Fruit fly (Drosophila melanogaster) whole organism, wandering third instar larva: ENCODE measurements around the gene CG6951.

ENCODE experiments used
- Abd-B ChIP-seq: fragments of >200 bp; optimal IDR thresholded peaks from 2 replicates; lab custom pipeline; 2017; ENCODE audit warnings: missing biosample characterization, missing genetic modification characterization
- CG32264 ChIP-seq: fragments of 200-800 bp; sonication (Bioruptor generic); optimal IDR thresholded peaks from 2 replicates; lab custom pipeline; 2016; ENCODE audit warnings: missing biosample characterization, missing genetic modification characterization
- CG9705 ChIP-seq: fragments of 200-800 bp; sonication (Bioruptor generic); optimal IDR thresholded peaks from 2 replicates; lab custom pipeline; 2018; ENCODE audit warnings: missing biosample characterization, mild to moderate bottlenecking, missing genetic modification characterization
- CrebA ChIP-seq: fragments of 200-800 bp; sonication (Bioruptor generic); optimal IDR thresholded peaks from 2 replicates; lab custom pipeline; 2016; ENCODE audit warnings: missing biosample characterization, mild to moderate bottlenecking, missing genetic modification characterization, borderline replicate concordance
- Dfd ChIP-seq: fragments of >200 bp; optimal IDR thresholded peaks from 2 replicates; lab custom pipeline; 2017; ENCODE audit warnings: missing biosample characterization, missing genetic modification characterization
- Dif ChIP-seq: fragments of 200-275, 200-300 bp; sonication (Bioruptor generic); optimal IDR thresholded peaks from 2 replicates; lab custom pipeline; 2018; ENCODE audit warnings: missing biosample characterization, missing genetic modification characterization; ENCODE audit not compliant: partially characterized antibody
- GATAd ChIP-seq: sonication (Bioruptor generic); optimal IDR thresholded peaks from 2 replicates; lab custom pipeline; 2016; ENCODE audit warnings: missing biosample characterization, missing genetic modification characterization
- HLH106 ChIP-seq: fragments of 200-800 bp; optimal IDR thresholded peaks from 3 replicates; lab custom pipeline; 2019; ENCODE audit warnings: missing biosample characterization, mild to moderate bottlenecking, missing genetic modification characterization, moderate library complexity
- Hnf4 ChIP-seq: fragments of 200-800 bp; sonication (Bioruptor generic); optimal IDR thresholded peaks from 2 replicates; lab custom pipeline; 2016; ENCODE audit warnings: missing biosample characterization, mild to moderate bottlenecking, missing genetic modification characterization
- Hr78 ChIP-seq: fragments of >200 bp; optimal IDR thresholded peaks from 2 replicates; lab custom pipeline; 2017; ENCODE audit warnings: missing biosample characterization, missing genetic modification characterization
- Hr83 ChIP-seq: fragments of 200-300 bp; sonication (Bioruptor generic); optimal IDR thresholded peaks from 2 replicates; lab custom pipeline; 2016; ENCODE audit warnings: missing biosample characterization, mild to moderate bottlenecking, missing genetic modification characterization, moderate library complexity; ENCODE audit not compliant: poor library complexity, severe bottlenecking
- Jra ChIP-seq: sonication (Bioruptor generic); optimal IDR thresholded peaks from 2 replicates; lab custom pipeline; 2016; ENCODE audit warnings: missing biosample characterization, missing genetic modification characterization
- Mio ChIP-seq: sonication (Bioruptor generic); optimal IDR thresholded peaks from 2 replicates; lab custom pipeline; 2016; ENCODE audit warnings: missing biosample characterization, missing genetic modification characterization
- Myc ChIP-seq: fragments of >200 bp; optimal IDR thresholded peaks from 2 replicates; lab custom pipeline; 2017
- N ChIP-seq: fragments of >200 bp; optimal IDR thresholded peaks from 2 replicates; lab custom pipeline; 2018; ENCODE audit warnings: missing biosample characterization, missing external identifiers, missing genetic modification characterization
- OdsH ChIP-seq: fragments of 200-800 bp; sonication (Bioruptor generic); optimal IDR thresholded peaks from 2 replicates; lab custom pipeline; 2016; ENCODE audit warnings: missing biosample characterization, mild to moderate bottlenecking, missing genetic modification characterization
- Rel ChIP-seq, 2 experiments: fragments of 200-800 bp; sonication (Bioruptor generic) in 1 of 2; optimal IDR thresholded peaks; 2 replicates in 1 of 2; 3 replicates in 1 of 2; lab custom pipeline; 2016 to 2019; ENCODE audit warnings: mild to moderate bottlenecking in 2 of 2, missing biosample characterization in 2 of 2, missing genetic modification characterization in 2 of 2, moderate library complexity in 1 of 2
- Sp1 ChIP-seq: fragments of 200-800 bp; sonication (Bioruptor generic); optimal IDR thresholded peaks from 3 replicates; lab custom pipeline; 2019; ENCODE audit warnings: missing biosample characterization, mild to moderate bottlenecking, missing genetic modification characterization, moderate library complexity
- Vsx2 ChIP-seq: fragments of 200-300, 225-300 bp; sonication (Bioruptor generic); optimal IDR thresholded peaks from 2 replicates; lab custom pipeline; 2018; ENCODE audit warnings: missing biosample characterization, missing genetic modification characterization; ENCODE audit not compliant: partially characterized antibody
- br ChIP-seq: fragments of 200-800 bp; sonication (Bioruptor generic); optimal IDR thresholded peaks from 2 replicates; lab custom pipeline; 2016; ENCODE audit warnings: missing biosample characterization, missing genetic modification characterization
- brk ChIP-seq: fragments of 200-800 bp; sonication (Bioruptor generic); optimal IDR thresholded peaks from 2 replicates; lab custom pipeline; 2016; ENCODE audit warnings: missing biosample characterization, mild to moderate bottlenecking, missing genetic modification characterization
- dl ChIP-seq, 2 experiments: fragments of 175-275, 200-275 bp in 1 of 2; fragments of 200-275 bp in 1 of 2; sonication (Bioruptor generic); optimal IDR thresholded peaks; lab custom pipeline; 2018; ENCODE audit warnings: mild to moderate bottlenecking in 2 of 2, missing biosample characterization in 2 of 2, missing genetic modification characterization in 2 of 2, moderate library complexity in 2 of 2; ENCODE audit not compliant: partially characterized antibody in 2 of 2, insufficient read depth in 1 of 2
- dmrt93B ChIP-seq: fragments of 200-800 bp; sonication (Bioruptor generic); optimal IDR thresholded peaks from 2 replicates; lab custom pipeline; 2018; ENCODE audit warnings: missing biosample characterization, mild to moderate bottlenecking, missing genetic modification characterization
- dsf ChIP-seq: sonication (Bioruptor generic); optimal IDR thresholded peaks from 2 replicates; lab custom pipeline; 2016; ENCODE audit warnings: missing biosample characterization, missing genetic modification characterization, borderline replicate concordance
- ey ChIP-seq: fragments of 200-800 bp; sonication (Bioruptor generic); optimal IDR thresholded peaks from 2 replicates; lab custom pipeline; 2016; ENCODE audit warnings: missing biosample characterization, missing genetic modification characterization
- foxo ChIP-seq, 2 experiments: fragments of 200-800 bp; sonication (Bioruptor generic); optimal IDR thresholded peaks; 2 replicates in 1 of 2; 3 replicates in 1 of 2; lab custom pipeline; 2016 to 2017; ENCODE audit warnings: missing biosample characterization in 2 of 2, missing genetic modification characterization in 2 of 2
- fru ChIP-seq: fragments of 200-800 bp; sonication (Bioruptor generic); optimal IDR thresholded peaks from 3 replicates; lab custom pipeline; 2016; ENCODE audit warnings: missing biosample characterization, mild to moderate bottlenecking, missing genetic modification characterization
- h ChIP-seq: fragments of 200-800 bp; sonication (Bioruptor generic); optimal IDR thresholded peaks from 3 replicates; lab custom pipeline; 2016; ENCODE audit warnings: missing biosample characterization, mild to moderate bottlenecking, missing genetic modification characterization
- jim ChIP-seq: fragments of 175-275, 200-325 bp; sonication (Bioruptor generic); optimal IDR thresholded peaks from 2 replicates; lab custom pipeline; 2016; ENCODE audit warnings: missing biosample characterization, mild to moderate bottlenecking, missing genetic modification characterization
- lola ChIP-seq: fragments of >200 bp; optimal IDR thresholded peaks from 2 replicates; lab custom pipeline; 2017; ENCODE audit warnings: missing biosample characterization, missing genetic modification characterization
- pan ChIP-seq: fragments of >200 bp; optimal IDR thresholded peaks from 2 replicates; lab custom pipeline; 2017
- psq ChIP-seq: fragments of 200-800 bp; sonication (Bioruptor generic); optimal IDR thresholded peaks from 3 replicates; lab custom pipeline; 2017; ENCODE audit warnings: missing biosample characterization, mild to moderate bottlenecking, missing genetic modification characterization, moderate library complexity
- rgr ChIP-seq: fragments of 200-800 bp; sonication (Bioruptor generic); optimal IDR thresholded peaks from 3 replicates; lab custom pipeline; 2016; ENCODE audit warnings: missing biosample characterization, mild to moderate bottlenecking, missing genetic modification characterization
- sage ChIP-seq: fragments of 200-800 bp; sonication (Bioruptor generic); optimal IDR thresholded peaks from 2 replicates; lab custom pipeline; 2016; ENCODE audit warnings: missing biosample characterization, mild to moderate bottlenecking, missing genetic modification characterization
- sv ChIP-seq: fragments of 200-800 bp; sonication (Bioruptor generic); optimal IDR thresholded peaks from 3 replicates; lab custom pipeline; 2016; ENCODE audit warnings: missing biosample characterization, missing genetic modification characterization
- tai ChIP-seq: sonication (Bioruptor generic); optimal IDR thresholded peaks from 2 replicates; lab custom pipeline; 2016; ENCODE audit warnings: missing biosample characterization, missing genetic modification characterization
- usp ChIP-seq: fragments of >200 bp; optimal IDR thresholded peaks from 2 replicates; lab custom pipeline; 2017; ENCODE audit warnings: missing biosample characterization, missing genetic modification characterization
- woc ChIP-seq: sonication (Bioruptor generic); optimal IDR thresholded peaks from 2 replicates; lab custom pipeline; 2016; ENCODE audit warnings: missing biosample characterization, mild to moderate bottlenecking, missing genetic modification characterization

The CG6951 gene

dm6 chr3L:20241987-20242982, 1.2 kb downstream of the CG6951 start:
- peak; percentile 46 for TF ChIP-seq Hr83
- no peak for TF ChIP-seq jim (GFP tag; lab: Kevin White, UChicago)
- no peak for TF ChIP-seq Dfd (GFP tag; lab: Kevin White, UChicago)
- no peak for TF ChIP-seq CG32264
- TF ChIP-seq usp, result no peak
- no peak for TF ChIP-seq GATAd (GFP tag; lab: Kevin White, UChicago)
- TF ChIP-seq fru (GFP tag; lab: Kevin White, UChicago), result peak; percentile 36
- TF ChIP-seq sage (GFP tag; lab: Kevin White, UChicago), result peak; percentile 6
- TF ChIP-seq Myc (lab: Kevin White, UChicago), result no peak
- no peak for TF ChIP-seq br (GFP tag; lab: Kevin White, UChicago)
- TF ChIP-seq Hr78 (GFP tag; lab: Kevin White, UChicago), result no peak
- no peak for TF ChIP-seq Jra
- TF ChIP-seq CG9705, result peak; percentile 26
- no peak for TF ChIP-seq Dif (GFP tag; lab: Kevin White, UChicago)
- no peak for TF ChIP-seq tai (GFP tag; lab: Kevin White, UChicago)
- TF ChIP-seq brk (GFP tag; lab: Kevin White, UChicago), result peak; percentile 67
- TF ChIP-seq HLH106 (tag; lab: Kevin White, UChicago), result peak; percentile 60
- TF ChIP-seq dsf (GFP tag; lab: Kevin White, UChicago), result peak; percentile 49
- TF ChIP-seq sv (GFP tag; lab: Kevin White, UChicago), result peak; percentile 33
- TF ChIP-seq psq (GFP tag; lab: Kevin White, UChicago), result peak; percentile 48
- no peak for TF ChIP-seq Mio (GFP tag; lab: Kevin White, UChicago)
- no peak for TF ChIP-seq lola (GFP tag; lab: Kevin White, UChicago)
- TF ChIP-seq foxo (GFP tag; optimal IDR thresholded peaks at IDR 0.05; lab: Kevin White, UChicago), result peak in 1 of 2 experiments; percentile 62
- TF ChIP-seq CrebA (GFP tag; lab: Kevin White, UChicago), result no peak
- TF ChIP-seq pan (lab: Kevin White, UChicago), result no peak
- peak; percentile 53 for TF ChIP-seq Hnf4 (GFP tag; lab: Kevin White, UChicago)
- TF ChIP-seq OdsH (GFP tag; lab: Kevin White, UChicago), result peak; percentile 38
- TF ChIP-seq N (GFP tag; lab: Kevin White, UChicago), result no peak
- no peak for TF ChIP-seq Vsx2 (GFP tag; lab: Kevin White, UChicago)
- peak; percentile 30 for TF ChIP-seq woc (GFP tag; lab: Kevin White, UChicago)
- no peak for TF ChIP-seq Rel (GFP tag; optimal IDR thresholded peaks at IDR 0.05; lab: Kevin White, UChicago)
- TF ChIP-seq Rel (tag; optimal IDR thresholded peaks at IDR 0.05; lab: Kevin White, UChicago), result no peak
- peak; percentile 6 for TF ChIP-seq ey (GFP tag; lab: Kevin White, UChicago)
- TF ChIP-seq Sp1 (GFP tag; lab: Kevin White, UChicago), result peak; percentile 68
- TF ChIP-seq Abd-B, result no peak
- no peak for TF ChIP-seq dl (GFP tag; optimal IDR thresholded peaks at IDR 0.05; lab: Kevin White, UChicago; ENCODE audit: insufficient read depth in 1 of 2, partially characterized antibody in 2 of 2)
- TF ChIP-seq h, result peak; percentile 26
- peak; percentile 58 for TF ChIP-seq rgr
- peak; percentile 45 for TF ChIP-seq dmrt93B (GFP tag; lab: Kevin White, UChicago)
